Worm (Caenorhabditis elegans) whole organism, L3 larva: ENCODE measurements around the gene T07D4.2.

Source experiments
- egl-27 ChIP-seq: sonication (generic microtip); optimal IDR thresholded peaks from 4 replicates; lab custom pipeline; 2017; ENCODE audit warnings: missing biosample characterization, missing genetic modification reagents, missing genetic modification characterization
- elt-3 ChIP-seq, 3 experiments: fragments of 150-350 bp in 1 of 3; sonication (generic microtip) in 2 of 3; optimal IDR thresholded peaks; 2 replicates in 2 of 3; 4 replicates in 1 of 3; lab custom pipeline; 2014 to 2017; ENCODE audit warnings: missing biosample characterization in 3 of 3, missing genetic modification characterization in 3 of 3
- fos-1 ChIP-seq: fragments of 150-350 bp; optimal IDR thresholded peaks from 2 replicates; lab custom pipeline; 2014; ENCODE audit warnings: missing biosample characterization, missing genetic modification characterization
- lin-15B ChIP-seq: fragments of 150-350 bp; optimal IDR thresholded peaks from 2 replicates; lab custom pipeline; 2014; ENCODE audit warnings: missing biosample characterization, missing genetic modification characterization
- nfya-1 ChIP-seq: sonication (generic microtip); optimal IDR thresholded peaks from 2 replicates; lab custom pipeline; 2017; ENCODE audit warnings: missing genetic modification characterization, mild to moderate bottlenecking, missing compliant biosample characterization, antibody characterized with exemption, moderate library complexity; ENCODE audit not compliant: insufficient read depth
- nhr-28 ChIP-seq: fragments of 150-350 bp; optimal IDR thresholded peaks from 2 replicates; lab custom pipeline; 2014; ENCODE audit warnings: missing biosample characterization, missing genetic modification characterization
- nhr-76 ChIP-seq: fragments of 150-350 bp; sonication (generic microtip); optimal IDR thresholded peaks from 5 replicates; lab custom pipeline; 2014; ENCODE audit warnings: missing biosample characterization, missing genetic modification characterization
- snpc-4 ChIP-seq: fragments of 150-350 bp; optimal IDR thresholded peaks from 2 replicates; lab custom pipeline; 2014; ENCODE audit warnings: missing biosample characterization, missing genetic modification characterization
- tbx-2 ChIP-seq: sonication (generic microtip); optimal IDR thresholded peaks from 2 replicates; lab custom pipeline; 2016; ENCODE audit warnings: mild to moderate bottlenecking, missing genetic modification characterization, missing compliant biosample characterization
- unc-62 ChIP-seq: fragments of 150-350 bp; sonication (generic microtip); optimal IDR thresholded peaks from 4 replicates; lab custom pipeline; 2014; ENCODE audit warnings: missing biosample characterization, missing genetic modification reagents, missing genetic modification characterization

ce11 chrII:8821140-8821595, 52.6 kb downstream of the T07D4.2 start, which contains the start of gene F46C5.1:
- TF ChIP-seq snpc-4 (tag; lab: Kevin White, UChicago) (no peak), egl-27 (no peak), unc-62 (GFP tag; lab: Kevin White, UChicago) (no peak), nfya-1 (tag; lab: Kevin White, UChicago) (peak; percentile 16), elt-3 (tag; optimal IDR thresholded peaks at IDR 0.05; lab: Kevin White, UChicago) (no peak), nhr-76 (no peak), lin-15B (tag; lab: Kevin White, UChicago) (no peak), fos-1 (tag; lab: Kevin White, UChicago) (no peak), tbx-2 (tag; lab: Kevin White, UChicago) (no peak), nhr-28 (tag; lab: Kevin White, UChicago) (no peak)
